Worm (Caenorhabditis elegans) whole organism, L1 larva: ENCODE measurements around the gene W04D2.4.

Source experiments
- C04F5.9 ChIP-seq: sonication (generic microtip); optimal IDR thresholded peaks from 2 replicates; lab custom pipeline; 2016; ENCODE audit warnings: missing genetic modification characterization, missing compliant biosample characterization
- C16A3.4 ChIP-seq: fragments of 150-350 bp; optimal IDR thresholded peaks from 2 replicates; lab custom pipeline; 2014; ENCODE audit warnings: missing biosample characterization, missing genetic modification characterization
- C34B4.2 ChIP-seq: sonication (generic microtip); optimal IDR thresholded peaks from 2 replicates; lab custom pipeline; 2017; ENCODE audit warnings: mild to moderate bottlenecking, missing genetic modification characterization, missing compliant biosample characterization
- F16B12.6 ChIP-seq: fragments of 150-350 bp; optimal IDR thresholded peaks from 2 replicates; lab custom pipeline; 2014; ENCODE audit warnings: missing biosample characterization, missing genetic modification characterization
- aha-1 ChIP-seq: fragments of 150-350 bp; optimal IDR thresholded peaks from 2 replicates; lab custom pipeline; 2014; ENCODE audit warnings: missing biosample characterization, missing genetic modification characterization
- ama-1 ChIP-seq: fragments of 150-350 bp; optimal IDR thresholded peaks from 2 replicates; lab custom pipeline; 2014
- blmp-1 ChIP-seq: fragments of 150-350 bp; optimal IDR thresholded peaks from 2 replicates; lab custom pipeline; 2014; ENCODE audit warnings: missing biosample characterization, missing genetic modification characterization
- ceh-82 ChIP-seq, 3 experiments: fragments of 150-350 bp in 1 of 3; sonication (generic microtip) in 2 of 3; optimal IDR thresholded peaks; 2 replicates each; lab custom pipeline; 2014 to 2017; ENCODE audit warnings: missing biosample characterization in 3 of 3, missing genetic modification characterization in 3 of 3
- ceh-90 ChIP-seq: sonication (generic microtip); optimal IDR thresholded peaks from 2 replicates; lab custom pipeline; 2016; ENCODE audit warnings: missing genetic modification characterization, missing compliant biosample characterization
- dpl-1 ChIP-seq, 3 experiments: fragments of 150-350 bp in 2 of 3; sonication (generic microtip) in 1 of 3; optimal IDR thresholded peaks; 2 replicates each; lab custom pipeline; 2014 to 2017; ENCODE audit warnings: missing biosample characterization in 3 of 3, missing genetic modification characterization in 3 of 3, missing genetic modification reagents in 3 of 3
- dsc-1 ChIP-seq: sonication (generic microtip); optimal IDR thresholded peaks from 2 replicates; lab custom pipeline; 2016; ENCODE audit warnings: mild to moderate bottlenecking, missing genetic modification characterization, missing compliant biosample characterization
- efl-1 ChIP-seq, 4 experiments: fragments of 150-350 bp; optimal IDR thresholded peaks in 3 of 4; peaks in 1 of 4; 1 replicate in 1 of 4; 2 replicates in 3 of 4; lab custom pipeline; 2014; ENCODE audit warnings: missing biosample characterization in 2 of 4, missing genetic modification characterization in 2 of 4, missing genetic modification reagents in 2 of 4
- elt-3 ChIP-seq, 6 experiments: fragments of 150-350 bp in 1 of 6; sonication (generic microtip); optimal IDR thresholded peaks; 2 replicates each; lab custom pipeline; 2017 to 2018; ENCODE audit warnings: missing biosample characterization in 6 of 6, missing genetic modification characterization in 6 of 6, inconsistent platforms in 1 of 6
- ets-5 ChIP-seq: fragments of 200-800 bp; sonication (Bioruptor generic); IDR thresholded peaks from 2 replicates; pipeline ENCODE4 v1.3.6; 2022; ENCODE audit warnings: missing genetic modification characterization, missing compliant biosample characterization
- fkh-10 ChIP-seq: sonication (generic microtip); optimal IDR thresholded peaks from 2 replicates; lab custom pipeline; 2017; ENCODE audit warnings: missing biosample characterization, missing genetic modification reagents, missing genetic modification characterization
- grh-1 ChIP-seq: fragments of 200-800 bp; sonication (Bioruptor generic); IDR thresholded peaks from 2 replicates; pipeline ENCODE4 v1.3.6; 2022; ENCODE audit warnings: missing genetic modification reagents, missing genetic modification characterization, missing compliant biosample characterization
- hpl-2 ChIP-seq: fragments of 150-350 bp; optimal IDR thresholded peaks from 2 replicates; lab custom pipeline; 2014; ENCODE audit warnings: missing biosample characterization, missing genetic modification reagents, missing genetic modification characterization
- jun-1 ChIP-seq: fragments of 150-350 bp; optimal IDR thresholded peaks from 2 replicates; lab custom pipeline; 2014; ENCODE audit warnings: missing biosample characterization, missing genetic modification reagents, missing genetic modification characterization
- lin-13 ChIP-seq: fragments of 150-350 bp; optimal IDR thresholded peaks from 2 replicates; lab custom pipeline; 2014; ENCODE audit warnings: missing biosample characterization, missing genetic modification reagents, missing genetic modification characterization
- lin-14 ChIP-seq: fragments of 200-800 bp; sonication (Bioruptor generic); optimal IDR thresholded peaks from 2 replicates; lab custom pipeline; 2018; ENCODE audit warnings: mild to moderate bottlenecking, missing genetic modification characterization, moderate library complexity, missing compliant biosample characterization
- lin-15B ChIP-seq: fragments of 150-350 bp; sonication (generic microtip); optimal IDR thresholded peaks from 3 replicates; lab custom pipeline; 2014; ENCODE audit warnings: missing biosample characterization, missing genetic modification characterization
- lin-35 ChIP-seq, 2 experiments: fragments of 150-350 bp; optimal IDR thresholded peaks; 2 replicates each; lab custom pipeline; 2014; ENCODE audit warnings: missing biosample characterization in 2 of 2, missing genetic modification characterization in 2 of 2, missing genetic modification reagents in 2 of 2
- lsy-2 ChIP-seq, 2 experiments: fragments of 150-350 bp; optimal IDR thresholded peaks; 2 replicates each; lab custom pipeline; 2014; ENCODE audit warnings: missing biosample characterization in 2 of 2, missing genetic modification characterization in 2 of 2
- nhr-12 ChIP-seq: sonication (generic microtip); optimal IDR thresholded peaks from 2 replicates; lab custom pipeline; 2017; ENCODE audit warnings: missing biosample characterization, missing genetic modification characterization
- nhr-20 ChIP-seq: sonication (generic microtip); optimal IDR thresholded peaks from 2 replicates; lab custom pipeline; 2016; ENCODE audit warnings: mild to moderate bottlenecking, missing genetic modification characterization, missing compliant biosample characterization
- nhr-237 ChIP-seq: fragments of 150-350 bp; optimal IDR thresholded peaks from 2 replicates; lab custom pipeline; 2014; ENCODE audit warnings: missing biosample characterization, missing genetic modification characterization
- nhr-47 ChIP-seq: sonication (generic microtip); optimal IDR thresholded peaks from 2 replicates; lab custom pipeline; 2016; ENCODE audit warnings: mild to moderate bottlenecking, missing genetic modification characterization, moderate library complexity, missing compliant biosample characterization
- nhr-71 ChIP-seq: sonication (generic microtip); optimal IDR thresholded peaks from 2 replicates; lab custom pipeline; 2016; ENCODE audit warnings: mild to moderate bottlenecking, missing genetic modification characterization, moderate library complexity, missing compliant biosample characterization
- nhr-85 ChIP-seq: sonication (generic microtip); peaks from one replicate; lab custom pipeline; 2016; ENCODE audit warnings: missing genetic modification characterization, inconsistent platforms, missing compliant biosample characterization
- nhr-90 ChIP-seq: sonication (generic microtip); optimal IDR thresholded peaks from 2 replicates; lab custom pipeline; 2016; ENCODE audit warnings: mild to moderate bottlenecking, missing genetic modification characterization, missing compliant biosample characterization; ENCODE audit not compliant: poor library complexity
- pqm-1 ChIP-seq: sonication (generic microtip); optimal IDR thresholded peaks from 3 replicates; lab custom pipeline; 2017; ENCODE audit warnings: missing biosample characterization, missing genetic modification characterization
- rnt-1 ChIP-seq: sonication (generic microtip); optimal IDR thresholded peaks from 2 replicates; lab custom pipeline; 2016; ENCODE audit warnings: mild to moderate bottlenecking, missing genetic modification characterization, moderate library complexity, missing compliant biosample characterization
- skn-1 ChIP-seq: fragments of 150-350 bp; optimal IDR thresholded peaks from 2 replicates; lab custom pipeline; 2014; ENCODE audit warnings: missing biosample characterization, missing genetic modification characterization
- tbx-2 ChIP-seq: sonication (generic microtip); optimal IDR thresholded peaks from 2 replicates; lab custom pipeline; 2016; ENCODE audit warnings: missing genetic modification characterization, missing compliant biosample characterization
- tlp-1 ChIP-seq: fragments of 150-350 bp; optimal IDR thresholded peaks from 2 replicates; lab custom pipeline; 2014; ENCODE audit warnings: missing biosample characterization, missing genetic modification characterization
- unc-62 ChIP-seq: fragments of 150-350 bp; optimal IDR thresholded peaks from 2 replicates; lab custom pipeline; 2014; ENCODE audit warnings: missing biosample characterization, missing genetic modification reagents, missing genetic modification characterization
- unc-86 ChIP-seq: sonication (generic microtip); optimal IDR thresholded peaks from 2 replicates; lab custom pipeline; 2016; ENCODE audit warnings: missing genetic modification characterization, missing compliant biosample characterization
- xbp-1 ChIP-seq: sonication (generic microtip); optimal IDR thresholded peaks from 2 replicates; lab custom pipeline; 2016; ENCODE audit warnings: missing genetic modification characterization, missing compliant biosample characterization
- zip-4 ChIP-seq: fragments of 200-800 bp; sonication (Bioruptor generic); optimal IDR thresholded peaks from 2 replicates; lab custom pipeline; 2018; ENCODE audit warnings: mild to moderate bottlenecking, missing genetic modification characterization, moderate library complexity, missing compliant biosample characterization

W04D2.4 gene

DNA sequence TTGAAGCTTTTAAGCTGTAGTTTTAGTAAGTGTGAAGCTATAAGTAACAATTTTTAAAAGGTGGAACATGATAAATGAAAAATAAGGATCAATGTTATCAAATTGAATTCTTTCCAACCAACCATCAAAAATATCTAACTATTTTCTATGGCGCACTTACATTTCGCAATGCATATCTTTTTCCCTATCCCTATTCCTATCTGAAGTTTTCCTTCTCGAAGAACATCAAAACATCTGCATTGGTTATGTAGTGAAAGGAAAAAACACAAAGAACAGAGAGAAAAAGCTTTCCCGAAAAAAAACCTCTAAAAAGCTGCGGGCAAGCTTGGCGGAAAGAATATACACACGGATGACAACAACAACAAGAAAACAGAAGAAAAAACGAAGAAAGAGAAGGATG, 37.0 kb downstream of the W04D2.4 start:
- TF ChIP-seq pqm-1 (no peak), F16B12.6 (tag; lab: Kevin White, UChicago) (no peak), efl-1 (optimal IDR thresholded peaks at IDR 0.05; lab: Kevin White, UChicago) (no peak), efl-1 (GFP tag; optimal IDR thresholded peaks at IDR 0.05 in 1 of 2; lab: Kevin White, UChicago) (peak in 1 of 2 experiments; percentile 37)

DNA sequence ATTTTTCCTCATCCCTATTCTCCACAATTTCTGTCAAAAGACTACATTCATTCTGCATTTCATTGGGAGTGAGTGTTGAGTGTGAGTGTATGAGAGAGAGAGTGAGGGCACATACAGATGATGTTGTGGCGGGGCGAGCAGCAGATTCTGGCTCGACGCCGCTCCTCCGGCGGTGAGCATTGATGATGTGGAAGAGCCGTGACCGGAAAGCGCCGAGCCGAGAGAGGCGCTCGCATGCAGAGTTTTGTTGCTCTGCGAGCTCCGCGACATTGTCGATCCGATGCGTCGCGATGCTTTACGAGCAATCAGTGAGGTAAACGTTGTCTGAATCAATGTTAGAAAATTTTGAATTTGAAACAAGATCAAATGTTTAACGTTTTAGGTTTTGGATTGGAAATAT, 41.9 kb downstream of the W04D2.4 start:
- no peak for TF ChIP-seq lin-15B
- TF ChIP-seq dpl-1 (GFP tag; optimal IDR thresholded peaks at IDR 0.05; lab: Kevin White, UChicago), result peak in 1 of 3 experiments; percentile 0
- peak; percentile 3 for TF ChIP-seq fkh-10 (GFP tag; lab: Kevin White, UChicago)
- TF ChIP-seq ceh-82 (tag; optimal IDR thresholded peaks at IDR 0.05; lab: Kevin White, UChicago), result peak in 1 of 3 experiments; percentile 19
- peak; percentile 45 for TF ChIP-seq lin-14

- TF ChIP-seq xbp-1 (tag; lab: Kevin White, UChicago) (peak; percentile 18), lin-35 (GFP tag; optimal IDR thresholded peaks at IDR 0.05; lab: Kevin White, UChicago) (peak; percentile 86 to 95), grh-1 (no peak), skn-1 (tag; lab: Kevin White, UChicago) (peak; percentile 68), nhr-20 (tag; lab: Kevin White, UChicago) (peak; percentile 25), dpl-1 (GFP tag; optimal IDR thresholded peaks at IDR 0.05; lab: Kevin White, UChicago) (peak; percentile 84 to 92 (median 88)), nhr-85 (tag; lab: Kevin White, UChicago) (peak; percentile 23), ets-5 (GFP tag; lab: Robert Waterston, UW) (no peak), blmp-1 (tag; lab: Kevin White, UChicago) (peak; percentile 29), lsy-2 (tag; optimal IDR thresholded peaks at IDR 0.05; lab: Kevin White, UChicago) (peak in 1 of 2 experiments; percentile 70), nhr-12 (tag; lab: Kevin White, UChicago) (no peak), efl-1 (optimal IDR thresholded peaks at IDR 0.05; lab: Kevin White, UChicago) (peak; percentile 60 to 90), efl-1 (GFP tag; optimal IDR thresholded peaks at IDR 0.05 in 1 of 2; lab: Kevin White, UChicago) (peak; percentile 92 to 99), nhr-90 (tag; lab: Kevin White, UChicago) (peak; percentile 12), tbx-2 (tag; lab: Kevin White, UChicago) (peak; percentile 12), nhr-237 (peak; percentile 3), C34B4.2 (tag; lab: Kevin White, UChicago) (no peak), ceh-82 (tag; optimal IDR thresholded peaks at IDR 0.05; lab: Kevin White, UChicago) (peak in 1 of 3 experiments; percentile 34), C16A3.4 (peak; percentile 43), nhr-47 (tag; lab: Kevin White, UChicago) (peak; percentile 40), rnt-1 (peak; percentile 9)
These were observed 47.1 kb downstream of the W04D2.4 start, which contains the start of gene F28C1.1 for ce11 chrV:12450441-12450840. TSS of gene F28C1.1 (plus strand) at chrV:12450805.

DNA sequence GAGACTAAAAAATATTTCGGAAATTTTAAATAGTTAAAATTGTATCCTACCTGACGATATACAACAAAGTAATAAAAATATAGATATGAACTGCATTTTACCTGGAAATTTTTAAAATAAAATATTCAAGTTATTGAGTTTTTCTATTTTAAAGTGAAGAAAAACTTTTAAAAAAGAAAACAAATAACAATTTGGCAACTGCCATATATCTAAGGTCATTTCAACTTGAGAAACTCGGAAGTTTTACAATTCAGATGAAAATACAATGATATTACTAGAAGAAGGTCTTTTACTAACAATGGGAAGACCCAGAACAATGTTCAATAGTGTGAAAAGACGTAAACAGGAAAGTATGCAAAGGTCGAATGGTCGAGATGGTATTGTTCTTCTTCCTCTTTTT, 47.7 kb downstream of the W04D2.4 start, which contains the start of gene C54D10.10:
Gene C54D10.10 (minus strand): TSS at position 101 of the 400 bp plus-strand sequence.
- TF ChIP-seq ama-1 (lab: Kevin White, UChicago) (no peak), grh-1 (no peak), lin-14 (no peak), F16B12.6 (tag; lab: Kevin White, UChicago) (no peak), zip-4 (no peak), lin-13 (no peak), C04F5.9 (no peak), pqm-1 (no peak), ceh-90 (tag; lab: Kevin White, UChicago) (no peak), unc-62 (no peak), elt-3 (tag; optimal IDR thresholded peaks at IDR 0.05; lab: Kevin White, UChicago) (no peak), jun-1 (tag; lab: Kevin White, UChicago) (no peak), hpl-2 (no peak), dsc-1 (no peak), nhr-71 (tag; lab: Kevin White, UChicago) (no peak), unc-86 (tag; lab: Kevin White, UChicago) (no peak), dpl-1 (GFP tag; optimal IDR thresholded peaks at IDR 0.05; lab: Kevin White, UChicago) (no peak), tlp-1 (tag; lab: Kevin White, UChicago) (no peak), aha-1 (tag; lab: Kevin White, UChicago) (no peak)
